Worm (Caenorhabditis elegans) whole organism, dauer: ENCODE data around the gene gtap-1.
A peak's percentile ranks its signal among the peaks of the same experiment; 100 is the strongest.

Source experiments
- unc-62 ChIP-seq: sonication (generic microtip); optimal IDR thresholded peaks from 2 replicates; lab custom pipeline; 2017; ENCODE audit warnings: missing biosample characterization, missing genetic modification reagents, missing genetic modification characterization

gtap-1 gene

DNA sequence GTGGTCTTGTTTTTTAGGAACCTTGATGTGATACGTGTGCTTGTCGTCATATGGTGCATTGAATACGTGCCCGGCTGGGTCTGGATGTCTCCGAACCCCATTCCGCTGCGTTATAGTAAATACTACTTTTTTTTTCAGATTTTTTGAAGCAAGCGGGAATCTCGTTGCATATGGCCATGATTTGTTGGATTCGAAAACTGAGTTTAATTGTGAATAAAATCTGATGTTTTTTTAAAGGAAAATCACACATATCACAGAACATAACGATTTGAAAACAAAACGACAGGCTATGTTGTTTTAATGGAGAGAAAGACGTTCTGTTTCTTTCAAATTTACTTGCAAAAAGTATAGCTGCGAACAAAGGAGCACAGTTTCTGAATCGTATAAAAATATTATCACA, 12.4 kb upstream of the gtap-1 start, which contains the start of the genes ZK1248.17 and H41C03.3:
Gene ZK1248.17 (minus strand): TSS at position 101 of the 400 bp plus-strand sequence.
Gene H41C03.3 (plus strand): TSS at position 337 of the 400 bp plus-strand sequence.
- no peak for TF ChIP-seq unc-62 (GFP tag; lab: Kevin White, UChicago)

ce11 chrII:5844694-5845129, 11.7 kb upstream of the gtap-1 start:
- peak; percentile 52 for TF ChIP-seq unc-62 (GFP tag; lab: Kevin White, UChicago)

- no peak for TF ChIP-seq unc-62 (GFP tag; lab: Kevin White, UChicago)
Measured at ce11 chrII:5841866-5842265, 8.8 kb upstream of the gtap-1 start, which contains the start of gene nep-25. Gene nep-25, plus strand, starts transcription at chrII:5842240.

DNA sequence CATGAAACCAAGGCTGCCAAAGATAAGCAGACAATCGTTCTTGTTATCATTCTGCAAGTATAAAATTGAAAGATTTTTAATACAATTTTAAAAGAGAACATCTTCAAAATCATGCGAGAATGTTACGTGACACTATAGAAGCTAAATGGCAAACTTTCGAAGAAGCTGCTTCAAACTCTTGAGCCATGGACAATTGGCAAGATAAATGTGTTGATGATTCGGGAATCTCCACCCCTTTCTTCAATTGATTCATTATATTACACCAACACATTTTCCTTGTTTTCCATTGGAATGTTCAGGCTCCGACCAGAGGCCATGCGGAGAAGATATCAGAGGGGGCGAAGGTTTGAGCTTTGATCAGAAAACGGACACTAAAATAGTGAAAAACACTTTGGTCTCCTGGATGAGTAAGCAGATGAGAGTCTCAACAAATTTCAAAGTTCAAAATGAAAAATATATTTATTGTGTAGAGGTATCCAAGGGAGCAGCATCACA, 8.1 kb upstream of the gtap-1 start, which contains the start of gene lec-5:
Gene lec-5 (minus strand): TSS at position 51 of the 495 bp plus-strand sequence.
- TF ChIP-seq unc-62 (GFP tag; lab: Kevin White, UChicago): no peak

ce11 chrII:5839227-5839626, 6.2 kb upstream of the gtap-1 start, which contains the start of gene ZK1248.19:
Gene ZK1248.19, minus strand, starts transcription at chrII:5839414.
- TF ChIP-seq unc-62 (GFP tag; lab: Kevin White, UChicago): no peak

DNA sequence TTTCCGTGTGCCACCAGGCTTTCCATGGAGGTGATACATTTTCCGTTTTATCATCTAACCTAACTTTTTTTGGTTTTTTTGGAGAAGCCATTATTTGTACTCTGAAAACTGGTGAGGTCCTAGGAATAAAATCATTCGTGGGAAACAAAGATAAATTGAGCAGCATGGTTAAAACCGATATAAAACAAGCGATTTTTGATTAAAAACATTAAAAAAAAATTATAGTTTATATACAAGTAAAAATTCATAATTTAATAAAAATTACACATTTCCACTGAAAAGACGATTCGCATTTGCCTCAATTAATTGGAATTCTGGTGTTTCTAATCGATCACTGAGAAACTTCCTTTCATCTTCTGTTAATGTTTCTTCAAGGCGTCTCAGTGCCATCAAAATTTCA, 5.4 kb upstream of the gtap-1 start, which contains the start of gene ZK1248.15:
Gene ZK1248.15 (minus strand): TSS at position 101 of the 400 bp plus-strand sequence.
- no peak for TF ChIP-seq unc-62 (GFP tag; lab: Kevin White, UChicago)

- no peak for TF ChIP-seq unc-62 (GFP tag; lab: Kevin White, UChicago)
Measured at ce11 chrII:5836153-5836719, 3.2 kb upstream of the gtap-1 start, which contains the start of gene fzo-1. Gene fzo-1, minus strand, starts transcription at chrII:5836203.

- no peak for TF ChIP-seq unc-62 (GFP tag; lab: Kevin White, UChicago)
Measured at ce11 chrII:5835146-5835545, 2.1 kb upstream of the gtap-1 start.

ce11 chrII:5831373-5831772, 1.7 kb downstream of the gtap-1 start:
- no peak for TF ChIP-seq unc-62 (GFP tag; lab: Kevin White, UChicago)

DNA sequence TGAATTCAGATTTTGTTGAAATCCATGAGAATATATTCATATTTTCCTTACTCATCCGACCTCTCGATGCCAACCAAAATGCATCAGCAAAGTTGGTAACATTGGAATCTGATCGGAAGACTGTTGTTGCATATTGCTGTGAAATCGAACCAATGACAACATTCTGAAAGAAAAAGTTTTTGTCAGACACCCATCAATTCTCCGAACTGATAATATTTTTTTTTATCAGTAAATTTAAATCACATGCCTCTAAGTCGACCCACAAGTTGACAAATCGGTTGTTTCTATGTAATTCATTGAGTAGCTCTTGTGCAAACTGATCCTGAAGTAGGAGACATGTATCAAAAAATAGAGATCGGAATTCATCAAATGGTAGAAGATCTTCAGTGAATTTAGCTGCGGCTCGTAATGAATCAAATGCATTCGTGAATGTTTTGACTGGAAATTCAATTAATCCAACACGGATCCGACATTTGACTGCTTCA, 3.1 kb downstream of the gtap-1 start, which contains the start of gene col-74:
Gene col-74 (plus strand): TSS at position 435 of the 485 bp plus-strand sequence.
- TF ChIP-seq unc-62 (GFP tag; lab: Kevin White, UChicago): no peak

DNA sequence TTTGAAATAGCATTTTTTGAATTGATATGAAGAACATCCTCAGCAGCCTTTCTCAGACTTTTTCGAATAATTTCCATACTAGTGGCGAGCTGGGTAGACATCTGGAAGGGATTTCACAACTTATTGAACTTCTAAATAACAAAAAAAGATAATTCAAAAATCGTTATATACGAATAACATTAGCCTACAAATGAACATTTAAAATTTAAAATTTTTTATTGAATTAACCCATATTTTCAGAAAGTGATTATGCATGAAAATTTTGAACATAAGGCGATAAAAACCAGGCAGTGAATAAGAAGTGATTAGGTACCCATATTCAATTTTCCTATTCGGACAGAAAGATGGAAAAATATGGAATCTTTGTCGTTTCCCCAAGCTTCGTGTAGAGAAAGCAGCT, 4.5 kb downstream of the gtap-1 start, which contains the start of gene ZK1248.11:
Gene ZK1248.11 (minus strand): TSS at position 101 of the 400 bp plus-strand sequence.
- no peak for TF ChIP-seq unc-62 (GFP tag; lab: Kevin White, UChicago)

DNA sequence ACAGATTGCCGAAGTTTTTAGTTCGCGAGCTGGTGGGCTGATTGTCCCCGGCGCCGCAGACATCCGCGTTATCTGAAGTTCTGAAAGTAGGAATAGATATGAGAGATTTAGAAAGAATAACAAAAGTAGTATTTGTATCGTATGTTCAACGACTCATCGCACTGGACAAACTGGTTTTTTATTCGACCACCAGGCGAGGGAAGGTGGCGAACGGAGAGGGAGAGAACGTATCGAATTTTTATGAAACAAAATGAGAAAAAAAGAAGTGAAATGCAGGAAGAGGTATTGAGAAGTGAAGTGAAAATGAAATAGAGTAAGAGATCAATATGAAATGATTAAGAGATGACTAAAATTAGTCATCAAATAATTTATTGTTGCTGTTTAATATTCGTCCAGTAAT, 5.7 kb downstream of the gtap-1 start, which contains the start of gene tbc-2:
Gene tbc-2 (minus strand): TSS at position 80 of the 400 bp plus-strand sequence.
- TF ChIP-seq unc-62 (GFP tag; lab: Kevin White, UChicago): no peak

DNA sequence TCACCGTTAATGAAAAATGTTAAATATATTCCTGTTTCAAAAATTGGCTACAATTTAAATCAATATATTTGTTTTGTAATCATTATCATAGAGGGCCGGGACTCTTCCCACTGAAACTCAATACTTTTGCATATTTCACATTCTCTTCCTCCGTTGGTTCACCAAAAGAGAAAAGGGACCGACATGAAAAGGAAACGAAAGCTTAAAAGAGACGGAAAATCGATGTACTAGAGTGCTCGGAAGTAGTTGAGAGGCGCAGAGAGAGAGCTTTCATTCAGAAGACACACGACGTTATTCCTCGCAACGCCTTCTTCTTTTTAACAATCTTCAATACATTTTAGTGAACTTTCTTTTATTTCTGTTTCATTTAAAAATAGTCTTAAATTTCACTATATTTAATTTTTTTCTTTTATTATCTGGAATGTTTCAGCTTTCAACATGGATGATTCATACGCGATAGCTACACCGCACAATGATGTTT, 12.7 kb downstream of the gtap-1 start, which contains the start of gene ehs-1:
Gene ehs-1 (plus strand): TSS at position 431 of the 481 bp plus-strand sequence.
- TF ChIP-seq unc-62 (GFP tag; lab: Kevin White, UChicago): no peak

DNA sequence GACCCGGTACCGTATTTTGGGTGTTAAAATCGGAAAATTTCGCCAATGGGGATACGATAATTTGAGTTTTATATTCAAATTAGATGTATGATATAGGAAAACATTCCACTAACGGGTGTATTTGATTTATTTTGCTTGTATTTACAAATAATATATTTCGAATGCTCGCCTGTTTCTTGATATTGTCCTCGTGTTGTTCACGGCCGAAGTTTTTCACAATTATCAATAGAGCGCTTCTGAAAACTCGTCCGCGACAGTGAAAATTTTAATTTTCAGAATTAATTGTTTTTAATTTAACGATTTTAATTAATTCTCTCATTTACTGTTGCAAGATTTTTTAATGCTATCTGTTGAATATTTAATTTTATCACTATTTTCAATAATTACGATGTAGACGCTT, 13.4 kb downstream of the gtap-1 start:
- TF ChIP-seq unc-62 (GFP tag; lab: Kevin White, UChicago): no peak

DNA sequence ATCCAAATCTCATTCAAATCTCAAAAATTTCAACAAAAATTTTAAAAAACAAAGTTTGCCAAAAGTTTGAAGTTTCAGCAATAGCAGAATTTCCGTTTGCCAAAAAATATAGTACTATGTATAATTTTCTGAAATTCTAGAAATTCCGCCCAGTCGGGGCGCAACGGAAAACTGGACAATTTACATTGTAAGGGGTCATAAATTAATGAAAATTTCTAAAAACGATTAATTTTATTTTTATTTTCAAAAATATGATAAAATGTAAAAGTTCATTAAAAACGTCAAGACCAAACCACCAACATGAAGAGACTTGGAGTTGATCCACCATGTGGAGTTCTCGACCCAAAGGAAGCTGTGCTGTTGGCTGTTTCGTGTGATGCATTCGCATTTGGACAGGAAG, 14.7 kb downstream of the gtap-1 start, which contains the start of gene ZK1248.4:
Gene ZK1248.4 (plus strand): TSS at position 301 of the 400 bp plus-strand sequence.
- no peak for TF ChIP-seq unc-62 (GFP tag; lab: Kevin White, UChicago)

DNA sequence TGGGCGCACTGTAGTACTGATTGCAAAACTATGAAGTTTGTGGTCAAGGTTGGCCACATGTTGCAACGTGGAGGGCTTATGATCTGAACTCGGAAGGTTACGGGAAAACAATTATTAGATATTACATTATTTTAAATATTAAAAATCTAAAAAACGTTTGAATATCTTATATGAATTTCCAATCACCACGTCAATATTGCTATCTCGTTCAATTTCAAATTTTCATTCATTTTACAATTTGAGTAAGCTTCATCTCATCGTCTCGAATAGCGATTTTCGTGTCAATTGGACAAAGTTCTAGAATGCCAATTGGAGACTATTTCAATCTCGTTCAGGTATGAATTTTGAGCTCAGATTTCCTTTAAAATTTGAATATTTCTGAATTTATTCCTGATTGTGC, 16.7 kb downstream of the gtap-1 start, which contains the start of gene ZK1248.20:
Gene ZK1248.20 (plus strand): TSS at position 301 of the 400 bp plus-strand sequence.
- TF ChIP-seq unc-62 (GFP tag; lab: Kevin White, UChicago): no peak
